Worm (Caenorhabditis elegans) whole organism, L4 larva: Measurements from ENCODE around the gene smr-1.

ENCODE experiments used
- D1046.2 ChIP-seq: fragments of 200-800 bp; sonication (Bioruptor generic); IDR thresholded peaks from 2 replicates; pipeline ENCODE4 v1.3.6; 2022; ENCODE audit warnings: missing genetic modification characterization, missing compliant biosample characterization
- T20F7.1 ChIP-seq: fragments of 200-800 bp; sonication (Bioruptor generic); optimal IDR thresholded peaks from 2 replicates; lab custom pipeline; 2018; ENCODE audit warnings: mild to moderate bottlenecking, missing genetic modification characterization, missing compliant biosample characterization
- Y5F2A.4 ChIP-seq: fragments of 200-800 bp; sonication (Bioruptor generic); optimal IDR thresholded peaks from 2 replicates; lab custom pipeline; 2018; ENCODE audit warnings: mild to moderate bottlenecking, missing genetic modification characterization, missing compliant biosample characterization
- Y75B8A.6 ChIP-seq: fragments of 200-800 bp; sonication (Bioruptor generic); IDR thresholded peaks from 2 replicates; pipeline ENCODE4 v1.3.6; 2022; ENCODE audit warnings: missing genetic modification reagents, missing genetic modification characterization, missing compliant biosample characterization
- ZK546.5 ChIP-seq, 2 experiments: sonication (generic microtip); optimal IDR thresholded peaks; 2 replicates each; lab custom pipeline; 2017; ENCODE audit warnings: missing biosample characterization in 2 of 2, missing genetic modification characterization in 2 of 2
- aha-1 ChIP-seq: fragments of 150-350 bp; peaks from one replicate; lab custom pipeline; 2014; ENCODE audit warnings: missing biosample characterization, missing genetic modification characterization
- ama-1 ChIP-seq: fragments of 150-350 bp; optimal IDR thresholded peaks from 2 replicates; lab custom pipeline; 2014; ENCODE audit warnings: inconsistent platforms, mixed read lengths
- arid-1 ChIP-seq: fragments of 200-800 bp; sonication (Bioruptor generic); conservative IDR thresholded peaks from 2 replicates; pipeline ENCODE4 v1.3.6; 2022; ENCODE audit warnings: missing genetic modification reagents, missing genetic modification characterization, missing compliant biosample characterization
- attf-4 ChIP-seq: sonication (generic microtip); optimal IDR thresholded peaks from 3 replicates; lab custom pipeline; 2017; ENCODE audit warnings: missing biosample characterization, missing genetic modification characterization
- ceh-44 ChIP-seq: fragments of 200-800 bp; sonication (Bioruptor generic); IDR thresholded peaks from 2 replicates; pipeline ENCODE4 v1.3.6; 2022; ENCODE audit warnings: missing genetic modification reagents, missing genetic modification characterization, missing compliant biosample characterization
- ctbp-1 ChIP-seq: fragments of 200-800 bp; sonication (Bioruptor generic); IDR thresholded peaks from 2 replicates; pipeline ENCODE4 v1.3.6; 2022; ENCODE audit warnings: missing genetic modification reagents, missing genetic modification characterization, missing compliant biosample characterization
- daf-19 ChIP-seq: fragments of 200-800 bp; sonication (Bioruptor generic); conservative IDR thresholded peaks from 2 replicates; pipeline ENCODE4 v1.3.6; 2022; ENCODE audit warnings: missing genetic modification characterization, missing compliant biosample characterization
- daf-8 ChIP-seq: fragments of 200-800 bp; sonication (Bioruptor generic); IDR thresholded peaks from 2 replicates; pipeline ENCODE4 v1.3.6; 2022; ENCODE audit warnings: missing genetic modification characterization, missing compliant biosample characterization
- dmd-8 ChIP-seq: fragments of 200-800 bp; sonication (Bioruptor generic); IDR thresholded peaks from 2 replicates; pipeline ENCODE4 v1.3.6; 2022; ENCODE audit warnings: missing genetic modification characterization, missing compliant biosample characterization
- dpl-1 ChIP-seq: fragments of 150-350 bp; optimal IDR thresholded peaks from 2 replicates; lab custom pipeline; 2014; ENCODE audit warnings: missing biosample characterization, missing genetic modification reagents, missing genetic modification characterization
- duxl-1 ChIP-seq: sonication (generic microtip); optimal IDR thresholded peaks from 2 replicates; lab custom pipeline; 2016; ENCODE audit warnings: mild to moderate bottlenecking, missing genetic modification characterization, moderate library complexity, missing compliant biosample characterization; ENCODE audit not compliant: poor library complexity
- dve-1 ChIP-seq: sonication (generic microtip); optimal IDR thresholded peaks from 2 replicates; lab custom pipeline; 2017; ENCODE audit warnings: antibody characterized with exemption, mild to moderate bottlenecking, missing genetic modification characterization, missing compliant biosample characterization; ENCODE audit not compliant: insufficient read depth
- fos-1 ChIP-seq: fragments of 150-350 bp; optimal IDR thresholded peaks from 2 replicates; lab custom pipeline; 2014; ENCODE audit warnings: missing biosample characterization, missing genetic modification characterization
- gei-8 ChIP-seq: fragments of 200-800 bp; sonication (Bioruptor generic); optimal IDR thresholded peaks from 2 replicates; lab custom pipeline; 2018; ENCODE audit warnings: mild to moderate bottlenecking, missing genetic modification characterization, missing compliant biosample characterization
- hif-1 ChIP-seq, 2 experiments: sonication (generic microtip); optimal IDR thresholded peaks; 2 replicates each; lab custom pipeline; 2016 to 2017; ENCODE audit warnings: missing compliant biosample characterization in 2 of 2, missing genetic modification characterization in 2 of 2, missing genetic modification reagents in 2 of 2, missing genotype in 2 of 2, mild to moderate bottlenecking in 1 of 2
- hmg-1.1 ChIP-seq: fragments of 200-800 bp; sonication (Bioruptor generic); IDR thresholded peaks from 2 replicates; pipeline ENCODE4 v1.3.6; 2022; ENCODE audit warnings: missing genetic modification reagents, missing genetic modification characterization, missing compliant biosample characterization
- lim-7 ChIP-seq: fragments of 200-800 bp; sonication (Bioruptor generic); IDR thresholded peaks from 2 replicates; pipeline ENCODE4 v1.3.6; 2022; ENCODE audit warnings: missing genetic modification characterization, missing compliant biosample characterization
- lin-1 ChIP-seq: fragments of 200-800 bp; sonication (Bioruptor generic); IDR thresholded peaks from 2 replicates; pipeline ENCODE4 v1.3.6; 2022; ENCODE audit warnings: missing genetic modification reagents, missing genetic modification characterization, missing compliant biosample characterization
- lin-13 ChIP-seq: fragments of 150-350 bp; optimal IDR thresholded peaks from 2 replicates; lab custom pipeline; 2014; ENCODE audit warnings: missing biosample characterization, missing genetic modification reagents, missing genetic modification characterization
- lin-15B ChIP-seq: fragments of 150-350 bp; sonication (generic microtip); optimal IDR thresholded peaks from 3 replicates; lab custom pipeline; 2014; ENCODE audit warnings: missing biosample characterization, missing genetic modification characterization
- lin-38 ChIP-seq: fragments of 200-800 bp; sonication (Bioruptor generic); IDR thresholded peaks from 2 replicates; pipeline ENCODE4 v1.3.6; 2022; ENCODE audit warnings: missing genetic modification reagents, missing genetic modification characterization, missing compliant biosample characterization
- madf-5 ChIP-seq, 2 experiments: fragments of 200-800 bp; sonication (Bioruptor generic); IDR thresholded peaks; 2 replicates each; pipeline ENCODE4 v1.3.6; 2022; ENCODE audit warnings: missing compliant biosample characterization in 2 of 2, missing genetic modification characterization in 2 of 2
- mep-1 ChIP-seq: fragments of 150-350 bp; sonication (generic microtip); optimal IDR thresholded peaks from 3 replicates; lab custom pipeline; 2014; ENCODE audit warnings: missing biosample characterization, missing genetic modification characterization
- mes-2 ChIP-seq: sonication (generic microtip); optimal IDR thresholded peaks from 2 replicates; lab custom pipeline; 2016; ENCODE audit warnings: missing genotype, mild to moderate bottlenecking, missing genetic modification characterization, missing compliant biosample characterization; ENCODE audit not compliant: poor library complexity, severe bottlenecking
- mxl-3 ChIP-seq: fragments of 200-800 bp; sonication (Bioruptor generic); optimal IDR thresholded peaks from 2 replicates; lab custom pipeline; 2018; ENCODE audit warnings: mild to moderate bottlenecking, missing genetic modification characterization, missing compliant biosample characterization
- nhr-28 ChIP-seq: fragments of 150-350 bp; optimal IDR thresholded peaks from 2 replicates; lab custom pipeline; 2014; ENCODE audit warnings: missing biosample characterization, missing genetic modification characterization
- nhr-77 ChIP-seq: fragments of 150-350 bp; optimal IDR thresholded peaks from 2 replicates; lab custom pipeline; 2014; ENCODE audit warnings: missing biosample characterization, missing genetic modification characterization
- pha-4 ChIP-seq, 2 experiments: fragments of 150-350 bp in 1 of 2; fragments of 200-800 bp in 1 of 2; sonication (Bioruptor generic) in 1 of 2; IDR thresholded peaks in 1 of 2; optimal IDR thresholded peaks in 1 of 2; 2 replicates each; pipeline versions ENCODE4 v1.3.6 to Lab custom; 2014 to 2022; ENCODE audit warnings: missing genetic modification characterization in 2 of 2, missing genetic modification reagents in 2 of 2, missing biosample characterization in 1 of 2, missing compliant biosample characterization in 1 of 2
- php-3 ChIP-seq: fragments of 200-800 bp; sonication (Bioruptor generic); IDR thresholded peaks from 2 replicates; pipeline ENCODE4 v1.3.6; 2022; ENCODE audit warnings: missing genetic modification reagents, missing genetic modification characterization, missing compliant biosample characterization
- sdz-12 ChIP-seq: fragments of 200-800 bp; sonication (Bioruptor generic); optimal IDR thresholded peaks from 2 replicates; lab custom pipeline; 2018; ENCODE audit warnings: mild to moderate bottlenecking, missing genetic modification characterization, missing compliant biosample characterization
- set-16 ChIP-seq: fragments of 200-800 bp; sonication (Bioruptor generic); IDR thresholded peaks from 2 replicates; pipeline ENCODE4 v1.3.6; 2022; ENCODE audit warnings: missing genetic modification reagents, missing genetic modification characterization, missing compliant biosample characterization
- skn-1 ChIP-seq: fragments of 150-350 bp; optimal IDR thresholded peaks from 2 replicates; lab custom pipeline; 2014; ENCODE audit warnings: missing biosample characterization, missing genetic modification characterization
- snpc-1.2 ChIP-seq: fragments of 200-800 bp; sonication (Bioruptor generic); IDR thresholded peaks from 2 replicates; pipeline ENCODE4 v1.3.6; 2022; ENCODE audit warnings: missing genetic modification reagents, missing genetic modification characterization, missing compliant biosample characterization
- unc-62 ChIP-seq, 3 experiments: fragments of 150-350 bp in 1 of 3; sonication (generic microtip); optimal IDR thresholded peaks in 2 of 3; peaks in 1 of 3; 1 replicate in 1 of 3; 2 replicates in 2 of 3; lab custom pipeline; 2014 to 2017; ENCODE audit warnings: missing biosample characterization in 3 of 3, missing genetic modification characterization in 3 of 3, missing genetic modification reagents in 3 of 3, missing genotype in 1 of 3
- vab-7 ChIP-seq: fragments of 200-800 bp; sonication (Bioruptor generic); IDR thresholded peaks from 2 replicates; pipeline ENCODE4 v1.3.6; 2022; ENCODE audit warnings: missing genetic modification reagents, missing genetic modification characterization, missing compliant biosample characterization
- zfp-2 ChIP-seq: sonication (generic microtip); optimal IDR thresholded peaks from 2 replicates; lab custom pipeline; 2016; ENCODE audit warnings: mild to moderate bottlenecking, missing genetic modification characterization, missing compliant biosample characterization
- zip-2 ChIP-seq: fragments of 150-350 bp; optimal IDR thresholded peaks from 2 replicates; lab custom pipeline; 2014; ENCODE audit warnings: missing biosample characterization, missing genetic modification characterization

smr-1 gene

ce11 chrIII:1142798-1143197 lies at the start of gene smr-1 (continued):
- TF ChIP-seq sdz-12 (GFP tag; lab: Kevin White, UChicago) = no peak
- no peak for TF ChIP-seq duxl-1
- peak; percentile 97 for TF ChIP-seq dpl-1 (GFP tag; lab: Kevin White, UChicago)
- peak; percentile 90 for TF ChIP-seq lin-13
- no peak for TF ChIP-seq daf-8 (GFP tag; lab: Robert Waterston, UW)
- TF ChIP-seq hmg-1.1 (GFP tag; lab: Robert Waterston, UW) = peak; percentile 73
- TF ChIP-seq Y5F2A.4 (GFP tag; lab: Kevin White, UChicago) = no peak
- TF ChIP-seq lin-15B = no peak
- peak in 1 of 2 experiments; percentile 28 for TF ChIP-seq hif-1 (tag; optimal IDR thresholded peaks at IDR 0.05; lab: Kevin White, UChicago)
- peak in 1 of 2 experiments; percentile 81 for TF ChIP-seq unc-62 (GFP tag; optimal IDR thresholded peaks at IDR 0.05 in 1 of 2; lab: Kevin White, UChicago)
- TF ChIP-seq unc-62 (tag; optimal IDR thresholded peaks at IDR 0.05; lab: Kevin White, UChicago) = no peak
- no peak for TF ChIP-seq attf-4 (tag; lab: Kevin White, UChicago)
- TF ChIP-seq arid-1 (GFP tag; lab: Robert Waterston, UW) = peak; percentile 76
- no peak for TF ChIP-seq T20F7.1
- no peak for TF ChIP-seq lim-7 (GFP tag; lab: Robert Waterston, UW)
- peak; percentile 75; the same call in 1 of the 2 replicates for TF ChIP-seq D1046.2 (GFP tag; lab: Robert Waterston, UW)
- no peak for TF ChIP-seq gei-8
- no peak for TF ChIP-seq ceh-44
- peak; percentile 71 for TF ChIP-seq dve-1 (tag; lab: Kevin White, UChicago)
- peak; percentile 91 for TF ChIP-seq mes-2 (tag; lab: Kevin White, UChicago)
- no peak for TF ChIP-seq daf-19
- no peak for TF ChIP-seq dmd-8 (GFP tag; lab: Robert Waterston, UW)
- no peak for TF ChIP-seq fos-1 (tag; lab: Kevin White, UChicago)
- TF ChIP-seq mxl-3 (GFP tag; lab: Kevin White, UChicago) = no peak
- peak; percentile 58 for TF ChIP-seq ama-1 (lab: Kevin White, UChicago)
- 0 out of 2 replicates have a peak, but pooled peaks have one; percentile 46 for TF ChIP-seq pha-4 (GFP tag; IDR thresholded peaks at IDR 0.05; lab: Robert Waterston, UW)
- peak; percentile 37 for TF ChIP-seq pha-4 (tag; optimal IDR thresholded peaks at IDR 0.05; lab: Kevin White, UChicago)
- TF ChIP-seq ZK546.5 (tag; optimal IDR thresholded peaks at IDR 0.05; lab: Kevin White, UChicago) = no peak
- TF ChIP-seq madf-5 (GFP tag; IDR thresholded peaks at IDR 0.05; lab: Robert Waterston, UW) = no peak
- TF ChIP-seq lin-38 = peak; percentile 91
- TF ChIP-seq set-16 (GFP tag; lab: Robert Waterston, UW) = no peak
- peak; percentile 84 for TF ChIP-seq mep-1 (tag; lab: Kevin White, UChicago)
- no peak for TF ChIP-seq snpc-1.2
- no peak for TF ChIP-seq skn-1 (tag; lab: Kevin White, UChicago)
- no peak for TF ChIP-seq lin-1 (GFP tag; lab: Robert Waterston, UW)
- no peak for TF ChIP-seq zfp-2 (tag; lab: Kevin White, UChicago)
- peak; percentile 66 for TF ChIP-seq php-3 (GFP tag; lab: Robert Waterston, UW)
- TF ChIP-seq Y75B8A.6 = no peak
- TF ChIP-seq aha-1 (tag; lab: Kevin White, UChicago) = no peak
- peak; percentile 30; the same call in 1 of the 2 replicates for TF ChIP-seq vab-7 (GFP tag; lab: Robert Waterston, UW)
- TF ChIP-seq ctbp-1 (GFP tag; lab: Robert Waterston, UW) = peak; percentile 72
- peak; percentile 33 for TF ChIP-seq nhr-77
- TF ChIP-seq nhr-28 = peak; percentile 52
- TF ChIP-seq zip-2 = peak; percentile 29
